Worm (Caenorhabditis elegans) whole organism, late embryonic: ENCODE measurements around the gene col-34.

ENCODE experiments used
- C38D4.7 ChIP-seq: fragments of 200-800 bp; sonication (Bioruptor generic); optimal IDR thresholded peaks from 2 replicates; lab custom pipeline; 2018; ENCODE audit warnings: mild to moderate bottlenecking, missing genetic modification characterization, moderate library complexity, missing compliant biosample characterization
- ama-1 ChIP-seq: fragments of 150-350 bp; optimal IDR thresholded peaks from 2 replicates; lab custom pipeline; 2014
- ceh-9 ChIP-seq: sonication (generic microtip); optimal IDR thresholded peaks from 2 replicates; lab custom pipeline; 2016; ENCODE audit warnings: mild to moderate bottlenecking, missing genetic modification characterization, inconsistent platforms, missing compliant biosample characterization
- elt-4 ChIP-seq: sonication (generic microtip); optimal IDR thresholded peaks from 2 replicates; lab custom pipeline; 2016; ENCODE audit warnings: missing genetic modification characterization, missing compliant biosample characterization
- hlh-30 ChIP-seq: sonication (generic microtip); optimal IDR thresholded peaks from 2 replicates; lab custom pipeline; 2017; ENCODE audit warnings: antibody characterized with exemption, missing genetic modification characterization, missing compliant biosample characterization; ENCODE audit not compliant: insufficient read depth
- lin-11 ChIP-seq: fragments of 200-800 bp; sonication (Bioruptor generic); optimal IDR thresholded peaks from 2 replicates; lab custom pipeline; 2018; ENCODE audit warnings: mild to moderate bottlenecking, missing genetic modification characterization, missing compliant biosample characterization
- sdc-2 ChIP-seq: sonication (generic microtip); optimal IDR thresholded peaks from 2 replicates; lab custom pipeline; 2016; ENCODE audit warnings: missing genotype, missing genetic modification characterization, missing compliant biosample characterization
- tbx-2 ChIP-seq: sonication (generic microtip); optimal IDR thresholded peaks from 2 replicates; lab custom pipeline; 2016; ENCODE audit warnings: missing genetic modification characterization, missing compliant biosample characterization
- unc-55 ChIP-seq: sonication (generic microtip); optimal IDR thresholded peaks from 2 replicates; lab custom pipeline; 2017; ENCODE audit warnings: missing biosample characterization, missing genetic modification reagents, missing genetic modification characterization

- TF ChIP-seq hlh-30 (no peak), ceh-9 (tag; lab: Kevin White, UChicago) (no peak), ama-1 (lab: Kevin White, UChicago) (no peak), tbx-2 (tag; lab: Kevin White, UChicago) (no peak), sdc-2 (tag; lab: Kevin White, UChicago) (no peak), lin-11 (tag; lab: Kevin White, UChicago) (no peak), unc-55 (no peak), elt-4 (tag; lab: Kevin White, UChicago) (no peak), C38D4.7 (GFP tag; lab: Kevin White, UChicago) (no peak)
Observed at ce11 chrIV:4246493-4246892, 2.1 kb upstream of the col-34 start, which contains the start of gene ttr-20.
